Fruit fly (Drosophila melanogaster): ENCODE results near the gene CG3106.

Gene CG3106

DNA sequence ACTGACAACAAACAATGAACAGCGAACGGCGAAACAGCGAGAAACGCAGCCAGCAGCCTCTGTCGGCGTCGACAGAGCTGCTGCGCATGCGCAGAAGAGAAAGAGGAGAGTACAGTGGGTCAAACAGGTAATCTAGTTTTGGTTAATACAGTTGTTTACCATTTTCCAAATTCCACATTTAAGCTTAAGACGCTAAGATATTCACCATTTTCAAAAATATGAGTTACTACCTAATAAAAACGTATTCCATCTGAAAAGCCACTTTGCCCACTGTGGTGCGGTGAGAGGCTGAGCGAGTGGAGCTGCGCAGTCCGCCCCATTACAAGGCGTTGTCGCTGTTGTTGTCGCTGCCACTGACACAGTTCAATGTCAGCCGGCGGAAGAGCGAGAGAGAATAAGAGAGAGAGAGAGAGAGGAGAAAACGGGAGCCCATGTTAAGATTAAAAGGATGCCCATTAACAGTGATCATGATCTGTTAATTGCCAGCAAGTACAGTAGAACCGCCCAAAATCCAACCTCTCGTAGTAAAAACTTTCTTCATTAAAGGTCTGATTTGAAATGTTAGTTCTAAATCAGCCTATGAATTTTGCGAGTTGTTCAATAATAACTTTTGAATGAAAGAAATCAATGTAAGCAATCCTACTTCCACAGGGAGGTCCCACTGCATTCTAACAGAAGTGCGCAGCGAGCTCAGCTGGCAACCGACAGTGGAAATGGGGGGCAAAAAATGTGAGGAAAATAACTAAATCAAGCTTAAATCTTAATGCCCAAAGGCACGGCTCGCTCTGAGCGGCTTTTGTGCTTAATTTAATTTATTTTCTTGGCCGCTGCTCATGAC, 11.7 kb downstream of the CG3106 start (continued):
- TF ChIP-seq esg (GFP tag; conservative IDR thresholded peaks at IDR 0.05) = peak; percentile 94
- TF ChIP-seq fd3F (GFP tag; optimal IDR thresholded peaks at IDR 0.05) = peak; percentile 70
- TF ChIP-seq CG2875 (GFP tag; optimal IDR thresholded peaks at IDR 0.05) = peak; percentile 94
- peak; percentile 94 to 96 for TF ChIP-seq chif (GFP tag; optimal IDR thresholded peaks at IDR 0.05)
- peak; percentile 95 for TF ChIP-seq tgo (GFP tag; IDR thresholded peaks at IDR 0.05)
- peak; percentile 77 for TF ChIP-seq CG15073 (GFP tag; optimal IDR thresholded peaks at IDR 0.05)
- TF ChIP-seq toy (GFP tag; IDR thresholded peaks at IDR 0.05) = peak; percentile 76
- TF ChIP-seq Optix (GFP tag; IDR thresholded peaks at IDR 0.05) = peak; percentile 96
- peak; percentile 10 for TF ChIP-seq CG15479 (GFP tag; optimal IDR thresholded peaks at IDR 0.05)
- TF ChIP-seq row (GFP tag; IDR thresholded peaks at IDR 0.05) = peak; percentile 94
- peak; percentile 88 for TF ChIP-seq Hmr (GFP tag; optimal IDR thresholded peaks at IDR 0.05)
- TF ChIP-seq CG15514 (GFP tag; optimal IDR thresholded peaks at IDR 0.05) = peak; percentile 64
- peak; percentile 94 for TF ChIP-seq ranshi (GFP tag; IDR thresholded peaks at IDR 0.05)
- peak; percentile 44 for TF ChIP-seq CTCF (GFP tag; optimal IDR thresholded peaks at IDR 0.05)
- peak; percentile 97 for TF ChIP-seq otp (GFP tag; IDR thresholded peaks at IDR 0.05)
- TF ChIP-seq emc (GFP tag; optimal IDR thresholded peaks at IDR 0.05) = peak; percentile 73
- TF ChIP-seq CG1603 (tag; optimal IDR thresholded peaks at IDR 0.05) = peak; percentile 98
- TF ChIP-seq pan (optimal IDR thresholded peaks at IDR 0.05) = no peak
- peak in 1 of 2 experiments; percentile 96 for TF ChIP-seq pan (GFP tag; optimal IDR thresholded peaks at IDR 0.05 in 1 of 2, IDR thresholded peaks at IDR 0.05 in 1 of 2)
- TF ChIP-seq Kr (GFP tag; optimal IDR thresholded peaks at IDR 0.05) = peak; percentile 85
- TF ChIP-seq CG13296 (GFP tag; optimal IDR thresholded peaks at IDR 0.05) = peak; percentile 81
- TF ChIP-seq Sry-β (GFP tag; optimal IDR thresholded peaks at IDR 0.05) = peak; percentile 45
- peak; percentile 43 for TF ChIP-seq CG3995 (GFP tag; optimal IDR thresholded peaks at IDR 0.05)
- TF ChIP-seq twi (tag; optimal IDR thresholded peaks at IDR 0.05) = peak; percentile 79
- TF ChIP-seq CG11247 (GFP tag; IDR thresholded peaks at IDR 0.05) = peak; percentile 91
- TF ChIP-seq kni (GFP tag; optimal IDR thresholded peaks at IDR 0.05) = peak; percentile 47
- TF ChIP-seq PHDP (tag; optimal IDR thresholded peaks at IDR 0.05) = peak; percentile 92
- TF ChIP-seq stc (GFP tag; IDR thresholded peaks at IDR 0.05) = peak; percentile 95
- TF ChIP-seq MBD-R2 (GFP tag; IDR thresholded peaks at IDR 0.05) = peak; percentile 60
- peak; percentile 81 for TF ChIP-seq cwo (GFP tag; optimal IDR thresholded peaks at IDR 0.05)
- TF ChIP-seq abd-A (tag; optimal IDR thresholded peaks at IDR 0.05) = peak; percentile 30
- no peak for TF ChIP-seq vnd (GFP tag; IDR thresholded peaks at IDR 0.05; ENCODE audit: partially characterized antibody)
- TF ChIP-seq sc (optimal IDR thresholded peaks at IDR 0.05) = no peak
- peak; percentile 95 for TF ChIP-seq sc (GFP tag; optimal IDR thresholded peaks at IDR 0.05)
- peak in 1 of 2 experiments; percentile 93 for TF ChIP-seq Eip74EF (GFP tag; optimal IDR thresholded peaks at IDR 0.05)
- peak; percentile 84 for TF ChIP-seq Lhr (GFP tag; optimal IDR thresholded peaks at IDR 0.05)
- peak; percentile 96 for TF ChIP-seq CG8388 (GFP tag; optimal IDR thresholded peaks at IDR 0.05)
- peak; percentile 85 for TF ChIP-seq HLH54F (GFP tag; optimal IDR thresholded peaks at IDR 0.05)
- peak; percentile 95 for TF ChIP-seq jumu (GFP tag; optimal IDR thresholded peaks at IDR 0.05)
- peak; percentile 85 for TF ChIP-seq NFAT (GFP tag; IDR thresholded peaks at IDR 0.05)
- peak; percentile 78 for TF ChIP-seq CG15011 (GFP tag; optimal IDR thresholded peaks at IDR 0.05)
- TF ChIP-seq CG31388 (GFP tag; optimal IDR thresholded peaks at IDR 0.05) = peak; percentile 73
- TF ChIP-seq eyg (GFP tag; optimal IDR thresholded peaks at IDR 0.05) = peak; percentile 84
- TF ChIP-seq sr (GFP tag; IDR thresholded peaks at IDR 0.05) = peak; percentile 92
- TF ChIP-seq nmo (GFP tag; optimal IDR thresholded peaks at IDR 0.05) = peak; percentile 94
- peak; percentile 19 for TF ChIP-seq CG7745 (tag; optimal IDR thresholded peaks at IDR 0.05)
- peak; percentile 91 for TF ChIP-seq CG33213 (GFP tag; optimal IDR thresholded peaks at IDR 0.05)
- TF ChIP-seq CG8089 (GFP tag; optimal IDR thresholded peaks at IDR 0.05) = peak; percentile 95
- TF ChIP-seq sens-2 (GFP tag; IDR thresholded peaks at IDR 0.05) = peak; percentile 96
